Fruit fly (Drosophila melanogaster) whole organism, wandering third instar larva: ENCODE measurements around the gene CG15408.
A peak's percentile ranks its signal among the peaks of the same experiment; 100 is the strongest.

ENCODE experiments used
- Abd-B ChIP-seq: fragments of >200 bp; optimal IDR thresholded peaks from 2 replicates; lab custom pipeline; 2017; ENCODE audit warnings: missing biosample characterization, missing genetic modification characterization
- CG32264 ChIP-seq: fragments of 200-800 bp; sonication (Bioruptor generic); optimal IDR thresholded peaks from 2 replicates; lab custom pipeline; 2016; ENCODE audit warnings: missing biosample characterization, missing genetic modification characterization
- CG9705 ChIP-seq: fragments of 200-800 bp; sonication (Bioruptor generic); optimal IDR thresholded peaks from 2 replicates; lab custom pipeline; 2018; ENCODE audit warnings: missing biosample characterization, mild to moderate bottlenecking, missing genetic modification characterization
- CrebA ChIP-seq: fragments of 200-800 bp; sonication (Bioruptor generic); optimal IDR thresholded peaks from 2 replicates; lab custom pipeline; 2016; ENCODE audit warnings: missing biosample characterization, mild to moderate bottlenecking, missing genetic modification characterization, borderline replicate concordance
- Dfd ChIP-seq: fragments of >200 bp; optimal IDR thresholded peaks from 2 replicates; lab custom pipeline; 2017; ENCODE audit warnings: missing biosample characterization, missing genetic modification characterization
- Dif ChIP-seq: fragments of 200-275, 200-300 bp; sonication (Bioruptor generic); optimal IDR thresholded peaks from 2 replicates; lab custom pipeline; 2018; ENCODE audit warnings: missing biosample characterization, missing genetic modification characterization; ENCODE audit not compliant: partially characterized antibody
- GATAd ChIP-seq: sonication (Bioruptor generic); optimal IDR thresholded peaks from 2 replicates; lab custom pipeline; 2016; ENCODE audit warnings: missing biosample characterization, missing genetic modification characterization
- HLH106 ChIP-seq: fragments of 200-800 bp; optimal IDR thresholded peaks from 3 replicates; lab custom pipeline; 2019; ENCODE audit warnings: missing biosample characterization, mild to moderate bottlenecking, missing genetic modification characterization, moderate library complexity
- Hnf4 ChIP-seq: fragments of 200-800 bp; sonication (Bioruptor generic); optimal IDR thresholded peaks from 2 replicates; lab custom pipeline; 2016; ENCODE audit warnings: missing biosample characterization, mild to moderate bottlenecking, missing genetic modification characterization
- Hr78 ChIP-seq: fragments of >200 bp; optimal IDR thresholded peaks from 2 replicates; lab custom pipeline; 2017; ENCODE audit warnings: missing biosample characterization, missing genetic modification characterization
- Hr83 ChIP-seq: fragments of 200-300 bp; sonication (Bioruptor generic); optimal IDR thresholded peaks from 2 replicates; lab custom pipeline; 2016; ENCODE audit warnings: missing biosample characterization, mild to moderate bottlenecking, missing genetic modification characterization, moderate library complexity; ENCODE audit not compliant: poor library complexity, severe bottlenecking
- Jra ChIP-seq: sonication (Bioruptor generic); optimal IDR thresholded peaks from 2 replicates; lab custom pipeline; 2016; ENCODE audit warnings: missing biosample characterization, missing genetic modification characterization
- Mio ChIP-seq: sonication (Bioruptor generic); optimal IDR thresholded peaks from 2 replicates; lab custom pipeline; 2016; ENCODE audit warnings: missing biosample characterization, missing genetic modification characterization
- Myc ChIP-seq: fragments of >200 bp; optimal IDR thresholded peaks from 2 replicates; lab custom pipeline; 2017
- N ChIP-seq: fragments of >200 bp; optimal IDR thresholded peaks from 2 replicates; lab custom pipeline; 2018; ENCODE audit warnings: missing biosample characterization, missing external identifiers, missing genetic modification characterization
- OdsH ChIP-seq: fragments of 200-800 bp; sonication (Bioruptor generic); optimal IDR thresholded peaks from 2 replicates; lab custom pipeline; 2016; ENCODE audit warnings: missing biosample characterization, mild to moderate bottlenecking, missing genetic modification characterization
- Rel ChIP-seq, 2 experiments: fragments of 200-800 bp; sonication (Bioruptor generic) in 1 of 2; optimal IDR thresholded peaks; 2 replicates in 1 of 2; 3 replicates in 1 of 2; lab custom pipeline; 2016 to 2019; ENCODE audit warnings: mild to moderate bottlenecking in 2 of 2, missing biosample characterization in 2 of 2, missing genetic modification characterization in 2 of 2, moderate library complexity in 1 of 2
- Sp1 ChIP-seq: fragments of 200-800 bp; sonication (Bioruptor generic); optimal IDR thresholded peaks from 3 replicates; lab custom pipeline; 2019; ENCODE audit warnings: missing biosample characterization, mild to moderate bottlenecking, missing genetic modification characterization, moderate library complexity
- Vsx2 ChIP-seq: fragments of 200-300, 225-300 bp; sonication (Bioruptor generic); optimal IDR thresholded peaks from 2 replicates; lab custom pipeline; 2018; ENCODE audit warnings: missing biosample characterization, missing genetic modification characterization; ENCODE audit not compliant: partially characterized antibody
- br ChIP-seq: fragments of 200-800 bp; sonication (Bioruptor generic); optimal IDR thresholded peaks from 2 replicates; lab custom pipeline; 2016; ENCODE audit warnings: missing biosample characterization, missing genetic modification characterization
- brk ChIP-seq: fragments of 200-800 bp; sonication (Bioruptor generic); optimal IDR thresholded peaks from 2 replicates; lab custom pipeline; 2016; ENCODE audit warnings: missing biosample characterization, mild to moderate bottlenecking, missing genetic modification characterization
- dl ChIP-seq, 2 experiments: fragments of 175-275, 200-275 bp in 1 of 2; fragments of 200-275 bp in 1 of 2; sonication (Bioruptor generic); optimal IDR thresholded peaks; lab custom pipeline; 2018; ENCODE audit warnings: mild to moderate bottlenecking in 2 of 2, missing biosample characterization in 2 of 2, missing genetic modification characterization in 2 of 2, moderate library complexity in 2 of 2; ENCODE audit not compliant: partially characterized antibody in 2 of 2, insufficient read depth in 1 of 2
- dmrt93B ChIP-seq: fragments of 200-800 bp; sonication (Bioruptor generic); optimal IDR thresholded peaks from 2 replicates; lab custom pipeline; 2018; ENCODE audit warnings: missing biosample characterization, mild to moderate bottlenecking, missing genetic modification characterization
- dsf ChIP-seq: sonication (Bioruptor generic); optimal IDR thresholded peaks from 2 replicates; lab custom pipeline; 2016; ENCODE audit warnings: missing biosample characterization, missing genetic modification characterization, borderline replicate concordance
- ey ChIP-seq: fragments of 200-800 bp; sonication (Bioruptor generic); optimal IDR thresholded peaks from 2 replicates; lab custom pipeline; 2016; ENCODE audit warnings: missing biosample characterization, missing genetic modification characterization
- foxo ChIP-seq, 2 experiments: fragments of 200-800 bp; sonication (Bioruptor generic); optimal IDR thresholded peaks; 2 replicates in 1 of 2; 3 replicates in 1 of 2; lab custom pipeline; 2016 to 2017; ENCODE audit warnings: missing biosample characterization in 2 of 2, missing genetic modification characterization in 2 of 2
- fru ChIP-seq: fragments of 200-800 bp; sonication (Bioruptor generic); optimal IDR thresholded peaks from 3 replicates; lab custom pipeline; 2016; ENCODE audit warnings: missing biosample characterization, mild to moderate bottlenecking, missing genetic modification characterization
- h ChIP-seq: fragments of 200-800 bp; sonication (Bioruptor generic); optimal IDR thresholded peaks from 3 replicates; lab custom pipeline; 2016; ENCODE audit warnings: missing biosample characterization, mild to moderate bottlenecking, missing genetic modification characterization
- jim ChIP-seq: fragments of 175-275, 200-325 bp; sonication (Bioruptor generic); optimal IDR thresholded peaks from 2 replicates; lab custom pipeline; 2016; ENCODE audit warnings: missing biosample characterization, mild to moderate bottlenecking, missing genetic modification characterization
- lola ChIP-seq: fragments of >200 bp; optimal IDR thresholded peaks from 2 replicates; lab custom pipeline; 2017; ENCODE audit warnings: missing biosample characterization, missing genetic modification characterization
- pan ChIP-seq: fragments of >200 bp; optimal IDR thresholded peaks from 2 replicates; lab custom pipeline; 2017
- psq ChIP-seq: fragments of 200-800 bp; sonication (Bioruptor generic); optimal IDR thresholded peaks from 3 replicates; lab custom pipeline; 2017; ENCODE audit warnings: missing biosample characterization, mild to moderate bottlenecking, missing genetic modification characterization, moderate library complexity
- rgr ChIP-seq: fragments of 200-800 bp; sonication (Bioruptor generic); optimal IDR thresholded peaks from 3 replicates; lab custom pipeline; 2016; ENCODE audit warnings: missing biosample characterization, mild to moderate bottlenecking, missing genetic modification characterization
- sage ChIP-seq: fragments of 200-800 bp; sonication (Bioruptor generic); optimal IDR thresholded peaks from 2 replicates; lab custom pipeline; 2016; ENCODE audit warnings: missing biosample characterization, mild to moderate bottlenecking, missing genetic modification characterization
- sv ChIP-seq: fragments of 200-800 bp; sonication (Bioruptor generic); optimal IDR thresholded peaks from 3 replicates; lab custom pipeline; 2016; ENCODE audit warnings: missing biosample characterization, missing genetic modification characterization
- tai ChIP-seq: sonication (Bioruptor generic); optimal IDR thresholded peaks from 2 replicates; lab custom pipeline; 2016; ENCODE audit warnings: missing biosample characterization, missing genetic modification characterization
- usp ChIP-seq: fragments of >200 bp; optimal IDR thresholded peaks from 2 replicates; lab custom pipeline; 2017; ENCODE audit warnings: missing biosample characterization, missing genetic modification characterization
- woc ChIP-seq: sonication (Bioruptor generic); optimal IDR thresholded peaks from 2 replicates; lab custom pipeline; 2016; ENCODE audit warnings: missing biosample characterization, mild to moderate bottlenecking, missing genetic modification characterization

The CG15408 gene

DNA sequence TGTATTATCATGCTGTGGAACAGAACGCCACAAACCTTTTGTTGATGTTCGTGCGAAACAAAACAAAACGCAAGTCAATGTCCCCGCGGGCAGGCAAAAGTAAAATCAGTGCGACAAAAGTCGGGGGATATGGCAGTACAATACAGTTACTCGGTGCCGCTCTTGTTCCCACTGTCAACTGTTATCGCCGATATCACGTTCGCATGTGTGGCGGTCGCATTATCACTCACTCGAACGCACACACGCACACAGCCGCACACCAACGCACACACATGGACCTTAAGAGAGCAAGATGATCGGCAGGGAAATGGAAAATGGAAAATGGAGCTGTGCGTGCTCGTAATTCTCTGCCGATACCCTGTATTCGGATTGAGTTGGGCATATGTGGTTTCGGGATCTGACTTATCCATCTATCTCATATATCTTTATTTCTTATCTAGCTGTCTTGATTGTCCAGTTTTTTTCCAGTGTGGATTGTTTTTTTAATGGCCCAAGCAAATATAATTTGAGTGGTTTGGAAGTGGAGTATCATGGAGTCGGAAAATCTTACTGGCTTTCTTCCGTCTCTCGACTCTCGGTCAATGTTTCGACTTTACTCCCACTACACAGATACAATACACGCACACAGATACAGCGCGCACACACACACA is 6.1 kb downstream of the CG15408 start:
- TF ChIP-seq Vsx2 (GFP tag; lab: Kevin White, UChicago), result no peak
- no peak for TF ChIP-seq N (GFP tag; lab: Kevin White, UChicago)
- TF ChIP-seq Rel (GFP tag; optimal IDR thresholded peaks at IDR 0.05; lab: Kevin White, UChicago), result no peak
- peak; percentile 83 for TF ChIP-seq Rel (tag; optimal IDR thresholded peaks at IDR 0.05; lab: Kevin White, UChicago)
- TF ChIP-seq woc (GFP tag; lab: Kevin White, UChicago), result no peak
- peak; percentile 67 for TF ChIP-seq br
- TF ChIP-seq Hr78 (GFP tag; lab: Kevin White, UChicago), result no peak
- peak; percentile 17 for TF ChIP-seq psq (GFP tag; lab: Kevin White, UChicago)
- TF ChIP-seq Abd-B (GFP tag; lab: Kevin White, UChicago), result no peak
- TF ChIP-seq CrebA (GFP tag; lab: Kevin White, UChicago), result peak; percentile 29
- TF ChIP-seq dmrt93B, result peak; percentile 28
- TF ChIP-seq ey (GFP tag; lab: Kevin White, UChicago), result peak; percentile 54
- TF ChIP-seq tai, result no peak
- TF ChIP-seq dl (GFP tag; optimal IDR thresholded peaks at IDR 0.05; lab: Kevin White, UChicago; ENCODE audit: insufficient read depth in 1 of 2, partially characterized antibody in 2 of 2), result no peak
- no peak for TF ChIP-seq GATAd (GFP tag; lab: Kevin White, UChicago)
- TF ChIP-seq CG32264, result no peak
- TF ChIP-seq Myc, result no peak
- TF ChIP-seq dsf (GFP tag; lab: Kevin White, UChicago), result no peak
- TF ChIP-seq jim (GFP tag; lab: Kevin White, UChicago), result no peak
- peak; percentile 36 for TF ChIP-seq sage (GFP tag; lab: Kevin White, UChicago)
- TF ChIP-seq Hr83 (GFP tag; lab: Kevin White, UChicago), result peak; percentile 49
- TF ChIP-seq fru (GFP tag; lab: Kevin White, UChicago), result peak; percentile 18
- TF ChIP-seq Dfd, result no peak
- no peak for TF ChIP-seq Mio (GFP tag; lab: Kevin White, UChicago)
- TF ChIP-seq CG9705, result no peak
- no peak for TF ChIP-seq Sp1 (GFP tag; lab: Kevin White, UChicago)
- no peak for TF ChIP-seq Jra
- no peak for TF ChIP-seq Dif (GFP tag; lab: Kevin White, UChicago)
- TF ChIP-seq HLH106 (tag; lab: Kevin White, UChicago), result peak; percentile 40
- peak in 1 of 2 experiments; percentile 61 for TF ChIP-seq foxo (GFP tag; optimal IDR thresholded peaks at IDR 0.05; lab: Kevin White, UChicago)
- no peak for TF ChIP-seq brk
- TF ChIP-seq sv (GFP tag; lab: Kevin White, UChicago), result peak; percentile 21
- peak; percentile 30 for TF ChIP-seq h (GFP tag; lab: Kevin White, UChicago)
- no peak for TF ChIP-seq usp (GFP tag; lab: Kevin White, UChicago)
- peak; percentile 35 for TF ChIP-seq rgr (GFP tag; lab: Kevin White, UChicago)
- peak; percentile 39 for TF ChIP-seq Hnf4 (GFP tag; lab: Kevin White, UChicago)
- no peak for TF ChIP-seq pan (lab: Kevin White, UChicago)
- no peak for TF ChIP-seq lola
- TF ChIP-seq OdsH, result peak; percentile 36

DNA sequence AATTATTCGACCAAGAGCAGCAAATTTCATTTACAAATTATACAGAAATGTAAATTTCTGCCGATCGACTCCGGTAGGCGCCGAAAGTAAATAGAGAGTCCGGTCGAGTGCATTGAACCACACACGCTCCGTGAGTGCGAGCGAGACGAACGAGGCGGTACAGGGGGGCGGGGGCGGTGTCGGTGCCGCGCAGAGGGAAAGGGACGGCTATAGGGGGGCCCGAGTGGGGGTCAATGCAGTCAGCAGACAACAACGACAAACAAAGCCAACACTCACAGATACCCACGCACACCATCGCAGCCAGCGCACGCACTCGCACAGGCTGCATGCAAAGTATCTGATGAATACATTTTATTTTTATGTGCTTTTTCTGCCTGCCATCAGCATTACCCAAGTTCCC is 6.8 kb downstream of the CG15408 start:
- TF ChIP-seq sv (GFP tag; lab: Kevin White, UChicago) (no peak), Dfd (peak; percentile 53), psq (GFP tag; lab: Kevin White, UChicago) (peak; percentile 4), Sp1 (GFP tag; lab: Kevin White, UChicago) (peak; percentile 9), rgr (GFP tag; lab: Kevin White, UChicago) (peak; percentile 3), Dif (GFP tag; lab: Kevin White, UChicago) (no peak), HLH106 (tag; lab: Kevin White, UChicago) (peak; percentile 3), Rel (GFP tag; optimal IDR thresholded peaks at IDR 0.05; lab: Kevin White, UChicago) (no peak), Rel (tag; optimal IDR thresholded peaks at IDR 0.05; lab: Kevin White, UChicago) (peak; percentile 83)
